Worm (Caenorhabditis elegans): ENCODE results near the gene maph-9.

maph-9 gene

ce11 chrIV:7190409-7190808 is 34.0 kb downstream of the maph-9 start:
- no peak for TF ChIP-seq B0310.2 (tag; optimal IDR thresholded peaks at IDR 0.05)
- no peak for TF ChIP-seq tbx-11 (GFP tag; IDR thresholded peaks at IDR 0.05)
- TF ChIP-seq tra-4 (tag; optimal IDR thresholded peaks at IDR 0.05), result no peak
- no peak for TF ChIP-seq tbx-37 (GFP tag; conservative IDR thresholded peaks at IDR 0.05)
- TF ChIP-seq ets-7 (tag; optimal IDR thresholded peaks at IDR 0.05), result no peak
- TF ChIP-seq aly-1 (tag; optimal IDR thresholded peaks at IDR 0.05), result no peak
- no peak for TF ChIP-seq sea-1 (GFP tag; conservative IDR thresholded peaks at IDR 0.05)
- TF ChIP-seq scrt-1 (GFP tag; IDR thresholded peaks at IDR 0.05), result no peak
- TF ChIP-seq ceh-13 (GFP tag; optimal IDR thresholded peaks at IDR 0.05), result no peak

- no peak for TF ChIP-seq hmbx-1 (tag; optimal IDR thresholded peaks at IDR 0.05)
- TF ChIP-seq B0310.2 (tag; optimal IDR thresholded peaks at IDR 0.05), result no peak
- TF ChIP-seq aly-1 (tag; optimal IDR thresholded peaks at IDR 0.05), result no peak
These were observed 35.3 kb downstream of the maph-9 start, which contains the start of gene R13A1.5 for ce11 chrIV:7191745-7192144. TSS of gene R13A1.5 (minus strand) at chrIV:7191845.

- TF ChIP-seq hnd-1 (tag; optimal IDR thresholded peaks at IDR 0.05), result no peak
These were observed 39.3 kb downstream of the maph-9 start, which contains the start of gene best-16 for ce11 chrIV:7195734-7196133. TSS of gene best-16 (minus strand) at chrIV:7195834.

- TF ChIP-seq tra-4 (tag; optimal IDR thresholded peaks at IDR 0.05), result no peak
- TF ChIP-seq scrt-1 (GFP tag; IDR thresholded peaks at IDR 0.05), result no peak
- TF ChIP-seq tbx-11 (GFP tag; IDR thresholded peaks at IDR 0.05), result no peak
- TF ChIP-seq tbx-37 (GFP tag; conservative IDR thresholded peaks at IDR 0.05), result no peak
- TF ChIP-seq hmg-4 (GFP tag; optimal IDR thresholded peaks at IDR 0.05), result no peak
- TF ChIP-seq ceh-36 (tag; optimal IDR thresholded peaks at IDR 0.05), result no peak
- TF ChIP-seq F13C5.2 (tag; optimal IDR thresholded peaks at IDR 0.05), result no peak
- no peak for TF ChIP-seq pes-1 (GFP tag; IDR thresholded peaks at IDR 0.05)
- no peak for TF ChIP-seq flt-1 (GFP tag; IDR thresholded peaks at IDR 0.05)
These were observed 40.4 kb downstream of the maph-9 start, which contains the start of gene unc-8 for ce11 chrIV:7196853-7197252. TSS of gene unc-8 (plus strand) at chrIV:7197153.

- TF ChIP-seq flt-1 (GFP tag; IDR thresholded peaks at IDR 0.05), result no peak
- no peak for TF ChIP-seq aly-1 (tag; optimal IDR thresholded peaks at IDR 0.05)
- no peak for TF ChIP-seq hnd-1 (tag; optimal IDR thresholded peaks at IDR 0.05)
- no peak for TF ChIP-seq pes-1 (GFP tag; IDR thresholded peaks at IDR 0.05)
- no peak for TF ChIP-seq tra-4 (tag; optimal IDR thresholded peaks at IDR 0.05)
- TF ChIP-seq F13C5.2 (tag; optimal IDR thresholded peaks at IDR 0.05), result no peak
- TF ChIP-seq tbx-37 (GFP tag; conservative IDR thresholded peaks at IDR 0.05), result no peak
- TF ChIP-seq ets-7 (tag; optimal IDR thresholded peaks at IDR 0.05), result no peak
- TF ChIP-seq B0310.2 (tag; optimal IDR thresholded peaks at IDR 0.05), result no peak
- TF ChIP-seq hmbx-1 (tag; optimal IDR thresholded peaks at IDR 0.05), result no peak
- no peak for TF ChIP-seq ama-1 (optimal IDR thresholded peaks at IDR 0.05)
- no peak for TF ChIP-seq tbx-11 (GFP tag; IDR thresholded peaks at IDR 0.05)
- no peak for TF ChIP-seq ceh-36 (tag; optimal IDR thresholded peaks at IDR 0.05)
These were observed 47.3 kb downstream of the maph-9 start, which contains the start of gene R13A1.3 for ce11 chrIV:7203696-7204095. TSS of gene R13A1.3 (plus strand) at chrIV:7203996.

- TF ChIP-seq hnd-1 (tag; optimal IDR thresholded peaks at IDR 0.05) (no peak), ceh-36 (tag; optimal IDR thresholded peaks at IDR 0.05) (no peak), sea-1 (GFP tag; conservative IDR thresholded peaks at IDR 0.05) (no peak), pes-1 (GFP tag; IDR thresholded peaks at IDR 0.05) (no peak), tbx-11 (GFP tag; IDR thresholded peaks at IDR 0.05) (no peak), ceh-13 (GFP tag; optimal IDR thresholded peaks at IDR 0.05) (no peak), ama-1 (optimal IDR thresholded peaks at IDR 0.05) (no peak), flt-1 (GFP tag; IDR thresholded peaks at IDR 0.05) (no peak), hmbx-1 (tag; optimal IDR thresholded peaks at IDR 0.05) (no peak), hmg-4 (GFP tag; optimal IDR thresholded peaks at IDR 0.05) (no peak), aly-1 (tag; optimal IDR thresholded peaks at IDR 0.05) (no peak), scrt-1 (GFP tag; IDR thresholded peaks at IDR 0.05) (no peak), ets-7 (tag; optimal IDR thresholded peaks at IDR 0.05) (no peak), tbx-37 (GFP tag; conservative IDR thresholded peaks at IDR 0.05) (no peak), F13C5.2 (tag; optimal IDR thresholded peaks at IDR 0.05) (no peak), tra-4 (tag; optimal IDR thresholded peaks at IDR 0.05) (no peak), B0310.2 (tag; optimal IDR thresholded peaks at IDR 0.05) (no peak)
These were observed 49.5 kb downstream of the maph-9 start, which contains the start of gene kcc-1 for ce11 chrIV:7205969-7206368. TSS of gene kcc-1 (plus strand) at chrIV:7206269.

- TF ChIP-seq sea-1 (GFP tag; conservative IDR thresholded peaks at IDR 0.05), result no peak
- no peak for TF ChIP-seq flt-1 (GFP tag; IDR thresholded peaks at IDR 0.05)
- TF ChIP-seq ceh-13 (GFP tag; optimal IDR thresholded peaks at IDR 0.05), result no peak
- no peak for TF ChIP-seq pes-1 (GFP tag; IDR thresholded peaks at IDR 0.05)
- no peak for TF ChIP-seq tbx-37 (GFP tag; conservative IDR thresholded peaks at IDR 0.05)
- TF ChIP-seq tra-4 (tag; optimal IDR thresholded peaks at IDR 0.05), result no peak
- TF ChIP-seq aly-1 (tag; optimal IDR thresholded peaks at IDR 0.05), result no peak
- no peak for TF ChIP-seq F13C5.2 (tag; optimal IDR thresholded peaks at IDR 0.05)
- no peak for TF ChIP-seq ama-1 (optimal IDR thresholded peaks at IDR 0.05)
- no peak for TF ChIP-seq hnd-1 (tag; optimal IDR thresholded peaks at IDR 0.05)
- no peak for TF ChIP-seq B0310.2 (tag; optimal IDR thresholded peaks at IDR 0.05)
- no peak for TF ChIP-seq hmg-4 (GFP tag; optimal IDR thresholded peaks at IDR 0.05)
- no peak for TF ChIP-seq scrt-1 (GFP tag; IDR thresholded peaks at IDR 0.05)
- no peak for TF ChIP-seq ceh-36 (tag; optimal IDR thresholded peaks at IDR 0.05)
- no peak for TF ChIP-seq tbx-11 (GFP tag; IDR thresholded peaks at IDR 0.05)
- no peak for TF ChIP-seq ets-7 (tag; optimal IDR thresholded peaks at IDR 0.05)
These were observed 52.5 kb downstream of the maph-9 start for ce11 chrIV:7208961-7209360.

Data from whole organism, early embryonic.